Fruit fly (Drosophila melanogaster) whole organism, embryonic: Measurements from ENCODE around the gene unc-119.

Experiments used
- CG10209 ChIP-seq: fragments of 200-800 bp; sonication (Bioruptor generic); optimal IDR thresholded peaks from 3 replicates; lab custom pipeline; 2017; ENCODE audit warnings: missing biosample characterization, mild to moderate bottlenecking, missing genetic modification characterization, missing genetic modification reagents
- CG10274 ChIP-seq: fragments of 200-800 bp; sonication (Bioruptor generic); optimal IDR thresholded peaks from 3 replicates; lab custom pipeline; 2017; ENCODE audit warnings: missing biosample characterization, mild to moderate bottlenecking, missing genetic modification characterization
- CG12299 ChIP-seq: fragments of 200-800 bp; sonication (Bioruptor generic); optimal IDR thresholded peaks from 2 replicates; lab custom pipeline; 2018; ENCODE audit warnings: missing biosample characterization, mild to moderate bottlenecking, missing genetic modification characterization
- CG13624 ChIP-seq: fragments of 200-800 bp; sonication (Bioruptor generic); optimal IDR thresholded peaks from 2 replicates; lab custom pipeline; 2016; ENCODE audit warnings: missing biosample characterization, missing genetic modification characterization
- CG15601 ChIP-seq: fragments of 200-800 bp; sonication (Bioruptor generic); optimal IDR thresholded peaks from 3 replicates; lab custom pipeline; 2019; ENCODE audit warnings: missing biosample characterization, mild to moderate bottlenecking, missing genetic modification characterization, moderate library complexity
- CG15696 ChIP-seq: fragments of 200-800 bp; sonication (Bioruptor generic); optimal IDR thresholded peaks from 2 replicates; lab custom pipeline; 2019; ENCODE audit warnings: missing biosample characterization, mild to moderate bottlenecking, missing genetic modification characterization, moderate library complexity
- CG1602 ChIP-seq: fragments of 200-800 bp; sonication (Bioruptor generic); optimal IDR thresholded peaks from 3 replicates; lab custom pipeline; 2016; ENCODE audit warnings: missing biosample characterization, missing genetic modification characterization
- CG17328 ChIP-seq: fragments of 200-800 bp; sonication (Bioruptor generic); IDR thresholded peaks from 2 replicates; pipeline ENCODE4 v1.3.6; 2022; ENCODE audit warnings: missing biosample characterization, missing genetic modification characterization
- CG30403 ChIP-seq: fragments of 200-800 bp; sonication (Bioruptor generic); optimal IDR thresholded peaks from 3 replicates; lab custom pipeline; 2016; ENCODE audit warnings: missing biosample characterization, missing genetic modification characterization
- CG31365 ChIP-seq: fragments of 200-800 bp; sonication (Bioruptor generic); optimal IDR thresholded peaks from 2 replicates; lab custom pipeline; 2018; ENCODE audit warnings: missing biosample characterization, mild to moderate bottlenecking, missing genetic modification characterization
- CG32767 ChIP-seq: fragments of 200-800 bp; sonication (Bioruptor generic); IDR thresholded peaks from 2 replicates; pipeline ENCODE4 v1.3.6; 2022; ENCODE audit warnings: missing biosample characterization, missing genetic modification characterization
- CG33557 ChIP-seq: fragments of 200-800 bp; sonication (Bioruptor generic); optimal IDR thresholded peaks from 2 replicates; lab custom pipeline; 2019; ENCODE audit warnings: missing biosample characterization, mild to moderate bottlenecking, missing genetic modification characterization, moderate library complexity
- CG3726 ChIP-seq: fragments of 200-800 bp; sonication (Bioruptor generic); IDR thresholded peaks from 3 replicates; pipeline ENCODE4, ENCODE4 v1.3.6; 2022; ENCODE audit warnings: missing biosample characterization, missing genetic modification characterization
- CG3847 ChIP-seq: fragments of 200-800 bp; sonication (Bioruptor generic); IDR thresholded peaks from 2 replicates; pipeline ENCODE4 v1.3.6; 2022; ENCODE audit warnings: missing biosample characterization, missing genetic modification characterization
- CG7357 ChIP-seq: fragments of 200-800 bp; sonication (Bioruptor generic); IDR thresholded peaks from 3 replicates; pipeline ENCODE4 v1.3.6; 2022; ENCODE audit warnings: missing biosample characterization, missing genetic modification characterization
- CG7987 ChIP-seq: fragments of 200-800 bp; sonication (Bioruptor generic); optimal IDR thresholded peaks from 2 replicates; lab custom pipeline; 2018; ENCODE audit warnings: missing biosample characterization, mild to moderate bottlenecking, missing genetic modification characterization, moderate library complexity
- CG8388 ChIP-seq: fragments of 200-800 bp; sonication (Bioruptor generic); optimal IDR thresholded peaks from 2 replicates; lab custom pipeline; 2019; ENCODE audit warnings: missing biosample characterization, mild to moderate bottlenecking, missing genetic modification characterization, moderate library complexity
- CG8944 ChIP-seq: fragments of 200-800 bp; sonication (Bioruptor generic); optimal IDR thresholded peaks from 3 replicates; lab custom pipeline; 2016; ENCODE audit warnings: missing biosample characterization, missing genetic modification characterization
- Dad ChIP-seq: fragments of 200-800 bp; sonication (Bioruptor generic); optimal IDR thresholded peaks from 3 replicates; lab custom pipeline; 2016; ENCODE audit warnings: missing biosample characterization, missing genetic modification characterization
- Dfd ChIP-seq, 2 experiments: fragments of >200 bp; optimal IDR thresholded peaks; 2 replicates each; lab custom pipeline; 2017; ENCODE audit warnings: missing biosample characterization in 2 of 2, missing genetic modification characterization in 2 of 2
- Ets97D ChIP-seq: fragments of 200-800 bp; sonication (Bioruptor generic); optimal IDR thresholded peaks from 3 replicates; lab custom pipeline; 2016; ENCODE audit warnings: missing biosample characterization, missing genetic modification characterization
- Fer3 ChIP-seq: fragments of 200-800 bp; sonication (Bioruptor generic); optimal IDR thresholded peaks from 2 replicates; lab custom pipeline; 2018; ENCODE audit warnings: missing biosample characterization, mild to moderate bottlenecking, missing genetic modification characterization, moderate library complexity
- HLH3B ChIP-seq: fragments of 200-800 bp; sonication (Bioruptor generic); IDR thresholded peaks from 2 replicates; pipeline ENCODE4 v1.3.6; 2022; ENCODE audit warnings: missing biosample characterization, missing genetic modification characterization
- Hr3 ChIP-seq: fragments of 200-800 bp; sonication (Bioruptor generic); optimal IDR thresholded peaks from 3 replicates; lab custom pipeline; 2016; ENCODE audit warnings: missing biosample characterization, missing genetic modification characterization
- Lim3 ChIP-seq: fragments of 200-800 bp; sonication (Bioruptor generic); IDR thresholded peaks from 2 replicates; pipeline ENCODE4 v1.3.6; 2022; ENCODE audit warnings: missing biosample characterization, missing genetic modification characterization
- Mad ChIP-seq: fragments of 200-800 bp; sonication (Bioruptor generic); optimal IDR thresholded peaks from 2 replicates; lab custom pipeline; 2016; ENCODE audit warnings: missing biosample characterization, missing genetic modification characterization
- NC2α ChIP-seq: fragments of 200-800 bp; sonication (Bioruptor generic); optimal IDR thresholded peaks from 2 replicates; lab custom pipeline; 2016; ENCODE audit warnings: missing biosample characterization, missing genetic modification characterization
- Oaz ChIP-seq: fragments of 200-800 bp; sonication (Bioruptor generic); IDR thresholded peaks from 2 replicates; pipeline ENCODE4 v1.3.6; 2022; ENCODE audit warnings: missing biosample characterization, missing genetic modification characterization
- Optix ChIP-seq: fragments of 200-800 bp; sonication (Bioruptor generic); IDR thresholded peaks from 3 replicates; pipeline ENCODE4 v1.3.6; 2022; ENCODE audit warnings: missing biosample characterization, missing genetic modification characterization
- Pdp1 ChIP-seq, 2 experiments: fragments of 200-800 bp; sonication (Bioruptor generic); optimal IDR thresholded peaks; 3 replicates each; lab custom pipeline; 2016; ENCODE audit warnings: missing biosample characterization in 2 of 2, missing genetic modification characterization in 2 of 2, mild to moderate bottlenecking in 1 of 2, moderate library complexity in 1 of 2
- Stat92E ChIP-seq, 3 experiments: fragments of >200 bp in 2 of 3; fragments of 200-800 bp in 1 of 3; sonication (Bioruptor generic) in 1 of 3; optimal IDR thresholded peaks; 2 replicates each; lab custom pipeline; 2017 to 2019; ENCODE audit warnings: missing biosample characterization in 3 of 3, missing genetic modification characterization in 3 of 3, mild to moderate bottlenecking in 1 of 3, moderate library complexity in 1 of 3
- YL-1 ChIP-seq: fragments of 200-800 bp; sonication (Bioruptor generic); optimal IDR thresholded peaks from 3 replicates; lab custom pipeline; 2017; ENCODE audit warnings: missing biosample characterization, mild to moderate bottlenecking, missing genetic modification characterization
- ac ChIP-seq: fragments of 200-800 bp; sonication (Bioruptor generic); optimal IDR thresholded peaks from 3 replicates; lab custom pipeline; 2017; ENCODE audit warnings: missing biosample characterization, mild to moderate bottlenecking, missing genetic modification characterization
- corto ChIP-seq: fragments of 200-800 bp; sonication (Bioruptor generic); optimal IDR thresholded peaks from 2 replicates; lab custom pipeline; 2016; ENCODE audit warnings: missing biosample characterization, mild to moderate bottlenecking, missing genetic modification characterization, moderate library complexity
- fd3F ChIP-seq: fragments of 200-800 bp; sonication (Bioruptor generic); optimal IDR thresholded peaks from 2 replicates; lab custom pipeline; 2018; ENCODE audit warnings: missing biosample characterization, mild to moderate bottlenecking, missing genetic modification characterization, moderate library complexity
- fd64A ChIP-seq: fragments of 200-800 bp; sonication (Bioruptor generic); optimal IDR thresholded peaks from 3 replicates; lab custom pipeline; 2018; ENCODE audit warnings: missing biosample characterization, mild to moderate bottlenecking, missing genetic modification characterization
- gem ChIP-seq: fragments of 200-800 bp; sonication (Bioruptor generic); optimal IDR thresholded peaks from 2 replicates; lab custom pipeline; 2019; ENCODE audit warnings: missing biosample characterization, mild to moderate bottlenecking, missing genetic modification characterization, moderate library complexity
- kah ChIP-seq: fragments of 200-800 bp; sonication (Bioruptor generic); optimal IDR thresholded peaks from 2 replicates; lab custom pipeline; 2018; ENCODE audit warnings: missing biosample characterization, mild to moderate bottlenecking, missing genetic modification characterization
- lbe ChIP-seq: fragments of 200-800 bp; sonication (Bioruptor generic); optimal IDR thresholded peaks from 2 replicates; lab custom pipeline; 2016; ENCODE audit warnings: missing biosample characterization, mild to moderate bottlenecking, missing genetic modification characterization
- pb ChIP-seq: fragments of 200-800 bp; sonication (Bioruptor generic); optimal IDR thresholded peaks from 3 replicates; lab custom pipeline; 2016; ENCODE audit warnings: missing biosample characterization, missing genetic modification characterization
- pros ChIP-seq: fragments of 200-800 bp; sonication (Bioruptor generic); optimal IDR thresholded peaks from 3 replicates; lab custom pipeline; 2019; ENCODE audit warnings: missing biosample characterization, mild to moderate bottlenecking, missing genetic modification characterization, moderate library complexity
- sd ChIP-seq: fragments of 200-800 bp; sonication (Bioruptor generic); optimal IDR thresholded peaks from 3 replicates; lab custom pipeline; 2018; ENCODE audit warnings: missing biosample characterization, mild to moderate bottlenecking, missing genetic modification characterization, moderate library complexity
- slou ChIP-seq: fragments of 200-800 bp; sonication (Bioruptor generic); optimal IDR thresholded peaks from 3 replicates; lab custom pipeline; 2016; ENCODE audit warnings: missing biosample characterization, missing genetic modification characterization
- stc ChIP-seq: fragments of 200-800 bp; sonication (Bioruptor generic); IDR thresholded peaks from 2 replicates; pipeline ENCODE4 v1.3.6; 2022; ENCODE audit warnings: missing biosample characterization, missing genetic modification characterization
- tna ChIP-seq: fragments of 200-800 bp; sonication (Bioruptor generic); IDR thresholded peaks from 2 replicates; pipeline ENCODE4 v1.3.6; 2022; ENCODE audit warnings: missing biosample characterization, missing genetic modification characterization; ENCODE audit not compliant: partially characterized antibody
- trem ChIP-seq: fragments of 200-800 bp; optimal IDR thresholded peaks from 3 replicates; lab custom pipeline; 2019; ENCODE audit warnings: missing biosample characterization, mild to moderate bottlenecking, missing genetic modification characterization, moderate library complexity
- tx ChIP-seq: fragments of 200-800 bp; sonication (Bioruptor generic); optimal IDR thresholded peaks from 2 replicates; lab custom pipeline; 2016; ENCODE audit warnings: missing biosample characterization, missing genetic modification characterization
- vvl ChIP-seq: fragments of 200-800 bp; sonication (Bioruptor generic); IDR thresholded peaks from 2 replicates; pipeline ENCODE4 v1.3.6; 2022; ENCODE audit warnings: missing biosample characterization, missing genetic modification characterization

The unc-119 gene

dm6 chrX:7336121-7336961 is 45.2 kb upstream of the unc-119 start (continued):
- TF ChIP-seq Stat92E (GFP tag; optimal IDR thresholded peaks at IDR 0.05; lab: Kevin White, UChicago), result peak in 1 of 3 experiments; percentile 87
- TF ChIP-seq CG15696 (tag; lab: Kevin White, UChicago), result peak; percentile 88
- peak; percentile 85 for TF ChIP-seq HLH3B
- TF ChIP-seq gem, result peak; percentile 97
- peak; percentile 87 for TF ChIP-seq CG33557 (GFP tag; lab: Kevin White, UChicago)
- TF ChIP-seq lbe (GFP tag; lab: Kevin White, UChicago), result no peak
- peak; percentile 56 for TF ChIP-seq Oaz (GFP tag; lab: Robert Waterston, UW)
- peak; percentile 89 for TF ChIP-seq Mad (GFP tag; lab: Kevin White, UChicago)
- TF ChIP-seq CG17328 (GFP tag; lab: Robert Waterston, UW), result peak; percentile 91
- peak; percentile 66 for TF ChIP-seq CG31365 (tag; lab: Kevin White, UChicago)
- peak; percentile 94 for TF ChIP-seq CG10209 (GFP tag; lab: Kevin White, UChicago)
- peak; percentile 85 for TF ChIP-seq NC2α (GFP tag; lab: Kevin White, UChicago)
- TF ChIP-seq CG1602, result peak; percentile 90
- TF ChIP-seq CG7987 (GFP tag; lab: Kevin White, UChicago), result peak; percentile 74
- peak; percentile 29 for TF ChIP-seq slou (GFP tag; lab: Kevin White, UChicago)
- peak; percentile 66 for TF ChIP-seq Ets97D (GFP tag; lab: Kevin White, UChicago)
- peak; percentile 86 for TF ChIP-seq Dad (GFP tag; lab: Kevin White, UChicago)
- TF ChIP-seq CG3847 (GFP tag; lab: Robert Waterston, UW), result peak; percentile 79
- TF ChIP-seq trem, result peak; percentile 94
- peak; percentile 76 for TF ChIP-seq fd3F
- peak; percentile 88 for TF ChIP-seq CG32767 (GFP tag; lab: Robert Waterston, UW)
- peak; percentile 82 for TF ChIP-seq ac (GFP tag; lab: Kevin White, UChicago)
- peak; percentile 81 for TF ChIP-seq Fer3
- TF ChIP-seq CG13624 (GFP tag; lab: Kevin White, UChicago), result peak; percentile 84
- peak; percentile 83; the same call in 2 of the 3 replicates for TF ChIP-seq CG3726 (GFP tag; lab: Robert Waterston, UW)
- TF ChIP-seq corto (GFP tag; lab: Kevin White, UChicago), result no peak
- TF ChIP-seq CG8388 (GFP tag; lab: Kevin White, UChicago), result peak; percentile 95
- peak; percentile 78 for TF ChIP-seq pb
- TF ChIP-seq CG8944, result peak; percentile 89
- peak; percentile 91 for TF ChIP-seq Hr3 (GFP tag; lab: Kevin White, UChicago)
- TF ChIP-seq sd (tag; lab: Kevin White, UChicago), result peak; percentile 71
- TF ChIP-seq CG7357 (GFP tag; lab: Robert Waterston, UW), result peak; percentile 79
- TF ChIP-seq CG12299 (tag; lab: Kevin White, UChicago), result peak; percentile 84
- peak; percentile 10 for TF ChIP-seq YL-1
- peak; percentile 86 for TF ChIP-seq fd64A (GFP tag; lab: Kevin White, UChicago)
- TF ChIP-seq Lim3 (GFP tag; lab: Robert Waterston, UW), result peak; percentile 61
- TF ChIP-seq CG30403, result peak; percentile 90
- no peak for TF ChIP-seq Dfd (GFP tag; optimal IDR thresholded peaks at IDR 0.05; lab: Kevin White, UChicago)
- TF ChIP-seq CG10274, result peak; percentile 70
- no peak for TF ChIP-seq pros (GFP tag; lab: Kevin White, UChicago)
- TF ChIP-seq Pdp1 (GFP tag; optimal IDR thresholded peaks at IDR 0.05; lab: Kevin White, UChicago), result peak; percentile 91 to 99
- peak; percentile 88 for TF ChIP-seq stc (GFP tag; lab: Robert Waterston, UW)
- TF ChIP-seq tna (GFP tag; lab: Robert Waterston, UW), result no peak
- TF ChIP-seq vvl (GFP tag; lab: Robert Waterston, UW), result peak; percentile 92
- peak; percentile 78 for TF ChIP-seq kah (GFP tag; lab: Kevin White, UChicago)
- peak; percentile 85 for TF ChIP-seq tx (GFP tag; lab: Kevin White, UChicago)
- TF ChIP-seq Optix (GFP tag; lab: Robert Waterston, UW), result peak; percentile 80; the same call in 2 of the 3 replicates
- TF ChIP-seq CG15601, result peak; percentile 91
